Fruit fly (Drosophila melanogaster) S2 (cell line): ENCODE measurements around the gene CG43147.

Experiments used
- CG8478 ChIP-seq: fragments of >200 bp; optimal IDR thresholded peaks from 2 replicates; lab custom pipeline; 2018
- CTCF ChIP-seq, 2 experiments: fragments of >200 bp; optimal IDR thresholded peaks; 2 replicates each; lab custom pipeline; 2018

DNA sequence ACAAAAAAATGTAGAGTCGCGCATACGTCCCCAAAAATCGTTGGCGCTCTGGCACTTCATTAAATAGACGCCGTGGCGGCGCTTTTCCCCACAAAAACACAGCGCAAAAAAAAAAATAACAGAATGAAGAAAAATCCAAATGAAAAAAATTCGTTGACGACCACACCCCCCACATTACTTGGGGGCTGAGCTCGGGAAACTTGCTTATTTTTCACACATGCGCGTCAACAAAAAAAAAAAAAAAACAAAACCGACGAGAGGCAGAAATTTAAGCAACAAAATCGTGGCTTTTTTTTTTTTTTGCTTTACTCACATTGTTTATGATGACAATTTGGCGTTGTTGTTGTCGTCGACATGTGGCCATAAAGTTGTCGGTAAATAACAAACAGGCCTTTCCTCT, 48.2 kb downstream of the CG43147 start:
- no peak for TF ChIP-seq CG8478 (lab: Kevin White, UChicago)
- TF ChIP-seq CTCF (optimal IDR thresholded peaks at IDR 0.05; lab: Kevin White, UChicago) = no peak
